Worm (Caenorhabditis elegans): ENCODE data around the gene clh-2.

clh-2 gene

DNA sequence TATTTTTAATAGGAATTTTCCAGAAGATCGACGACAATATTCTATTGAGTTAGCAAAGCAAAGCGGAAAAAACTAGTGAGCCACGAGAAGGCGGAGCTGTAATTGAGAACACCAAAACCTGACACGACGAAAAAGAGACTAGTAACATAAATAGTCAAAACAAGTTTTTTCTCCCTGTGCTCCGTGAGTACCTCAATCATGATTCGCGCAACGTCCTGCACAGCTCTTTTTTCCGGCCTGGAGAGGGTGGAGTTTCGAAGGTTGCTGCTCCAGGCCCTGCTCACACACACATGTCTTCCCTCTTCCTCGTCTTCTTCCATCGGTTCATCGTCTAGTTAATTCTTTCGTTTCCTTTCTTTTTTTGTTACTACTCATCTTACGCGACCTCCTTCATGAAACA, at the start of gene clh-2:
TSS of gene clh-2 (plus strand) at position 301 of the 400 bp plus-strand sequence.
- TF ChIP-seq ZK185.1 (tag; optimal IDR thresholded peaks at IDR 0.05; ENCODE audit: poor library complexity, severe bottlenecking) (no peak), sptf-2 (GFP tag; optimal IDR thresholded peaks at IDR 0.05) (no peak), Y53G8AR.9 (GFP tag; conservative IDR thresholded peaks at IDR 0.05) (0 out of 2 replicates have a peak, but pooled peaks have one; percentile 40), hrde-1 (tag; optimal IDR thresholded peaks at IDR 0.05; ENCODE audit: borderline replicate concordance) (no peak), tbx-9 (tag; optimal IDR thresholded peaks at IDR 0.05; ENCODE audit: borderline replicate concordance) (no peak), madf-8 (GFP tag; conservative IDR thresholded peaks at IDR 0.05) (no peak), unc-62 (GFP tag; optimal IDR thresholded peaks at IDR 0.05) (no peak), ets-4 (GFP tag; optimal IDR thresholded peaks at IDR 0.05) (no peak), ceh-79 (tag; optimal IDR thresholded peaks at IDR 0.05) (no peak)

DNA sequence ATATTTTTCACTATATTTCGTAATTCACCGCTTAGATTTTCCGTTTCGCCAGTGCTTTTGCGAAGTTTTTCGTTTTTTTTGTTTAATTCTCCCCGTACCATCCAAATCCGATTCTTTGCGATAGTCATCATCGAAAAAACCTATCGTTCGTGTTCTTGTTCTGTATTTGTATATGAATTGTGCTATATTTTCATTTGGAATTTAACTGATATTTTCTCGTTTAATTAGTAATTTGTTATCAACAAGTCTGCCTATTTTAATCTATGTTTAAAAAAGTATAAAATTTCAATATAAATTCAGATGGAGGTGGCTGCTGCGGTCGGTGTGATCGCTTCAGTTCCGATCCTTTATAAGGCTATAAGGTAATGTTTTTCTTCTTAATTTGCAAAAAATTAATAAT, 49.1 kb upstream of the clh-2 start, which contains the start of gene samp-1:
TSS of gene samp-1 (plus strand) at position 301 of the 400 bp plus-strand sequence.
- TF ChIP-seq snpc-1.3 (tag; optimal IDR thresholded peaks at IDR 0.05; ENCODE audit: insufficient read depth) (peak; percentile 9), athp-1 (tag; optimal IDR thresholded peaks at IDR 0.05) (no peak), F39B2.1 (GFP tag; IDR thresholded peaks at IDR 0.05) (no peak), madf-6 (GFP tag; IDR thresholded peaks at IDR 0.05) (peak; percentile 42; the same call in 1 of the 2 replicates)

DNA sequence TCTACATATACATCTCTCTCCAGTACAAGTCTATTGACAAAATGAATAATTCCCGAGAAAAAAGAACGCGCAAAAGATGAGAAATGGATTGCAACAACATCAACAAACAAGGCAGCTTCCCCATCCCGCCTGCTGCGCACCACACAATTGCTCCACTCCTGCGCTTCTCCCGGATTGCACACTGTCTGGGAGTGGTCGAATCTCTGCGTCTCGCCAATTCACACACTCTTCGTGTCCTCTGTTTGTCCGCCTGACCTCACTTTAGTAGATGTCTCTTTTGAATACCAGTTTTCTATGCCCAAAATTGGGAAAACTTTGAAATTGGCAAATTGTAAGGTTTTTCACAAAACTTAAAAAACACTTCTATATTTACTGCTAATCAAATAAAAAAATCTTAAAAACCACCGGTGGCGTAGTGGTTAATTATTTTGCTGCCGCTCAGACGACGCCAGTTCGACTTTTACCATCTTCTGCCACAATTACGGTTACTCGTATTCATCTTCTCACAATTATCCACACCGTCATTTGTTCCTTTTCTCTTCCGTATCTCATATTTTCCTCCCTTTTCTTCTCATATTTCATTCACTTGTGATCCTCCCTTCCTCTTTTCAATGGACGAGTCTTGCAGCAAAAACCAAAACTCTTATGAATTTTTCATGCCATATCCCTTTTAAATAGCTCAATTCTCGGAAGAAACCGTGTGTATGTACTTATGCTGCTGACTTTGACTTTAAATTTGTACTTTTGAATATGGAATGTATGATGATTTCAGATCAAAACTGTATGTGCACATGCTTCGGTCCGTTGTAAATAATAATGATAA, 45.9 kb upstream of the clh-2 start, which contains the start of gene rsf-1:
TSS of gene rsf-1 (plus strand) at position 773 of the 823 bp plus-strand sequence.
- TF ChIP-seq ztf-26 (tag; optimal IDR thresholded peaks at IDR 0.05) (no peak), Y67H2A.10 (GFP tag; conservative IDR thresholded peaks at IDR 0.05) (no peak), madf-10 (tag; optimal IDR thresholded peaks at IDR 0.05) (no peak), ztf-18 (tag; optimal IDR thresholded peaks at IDR 0.05) (no peak), hsf-1 (GFP tag; IDR thresholded peaks at IDR 0.05) (no peak), pbrm-1 (GFP tag; IDR thresholded peaks at IDR 0.05) (no peak), F39B2.1 (GFP tag; IDR thresholded peaks at IDR 0.05) (no peak), unc-62 (GFP tag; optimal IDR thresholded peaks at IDR 0.05) (no peak), snpc-3.4 (tag; optimal IDR thresholded peaks at IDR 0.05) (no peak), zim-3 (tag; optimal IDR thresholded peaks at IDR 0.05) (no peak), ceh-100 (GFP tag; IDR thresholded peaks at IDR 0.05) (no peak), lir-1 (GFP tag; conservative IDR thresholded peaks at IDR 0.05) (no peak), ceh-91 (GFP tag; IDR thresholded peaks at IDR 0.05) (no peak), F57C9.4 (tag; optimal IDR thresholded peaks at IDR 0.05) (no peak), zfh-2 (GFP tag; conservative IDR thresholded peaks at IDR 0.05) (peak; percentile 64), nfya-2 (GFP tag; IDR thresholded peaks at IDR 0.05) (no peak), F10E7.11 (tag; optimal IDR thresholded peaks at IDR 0.05) (no peak), ceh-58 (GFP tag; IDR thresholded peaks at IDR 0.05) (no peak), efl-1 (GFP tag; optimal IDR thresholded peaks at IDR 0.05) (no peak), F37B4.10 (GFP tag; IDR thresholded peaks at IDR 0.05) (no peak), D2030.7 (GFP tag; IDR thresholded peaks at IDR 0.05) (no peak), pha-4 (tag; optimal IDR thresholded peaks at IDR 0.05) (no peak), somi-1 (GFP tag; optimal IDR thresholded peaks at IDR 0.05) (no peak), aptf-2 (GFP tag; conservative IDR thresholded peaks at IDR 0.05) (no peak), ceh-79 (tag; optimal IDR thresholded peaks at IDR 0.05) (no peak), nfyb-1 (GFP tag; IDR thresholded peaks at IDR 0.05) (peak; percentile 24; the same call in 1 of the 2 replicates), athp-1 (tag; optimal IDR thresholded peaks at IDR 0.05) (no peak), lin-40 (tag; optimal IDR thresholded peaks at IDR 0.05) (no peak), hrde-1 (tag; optimal IDR thresholded peaks at IDR 0.05; ENCODE audit: borderline replicate concordance) (no peak), dox-1 (GFP tag; IDR thresholded peaks at IDR 0.05) (peak; percentile 37; the same call in 1 of the 2 replicates), madf-6 (GFP tag; IDR thresholded peaks at IDR 0.05) (peak; percentile 51), T26A5.8 (tag; optimal IDR thresholded peaks at IDR 0.05) (no peak), ceh-27 (GFP tag; optimal IDR thresholded peaks at IDR 0.05) (no peak), attf-6 (GFP tag; IDR thresholded peaks at IDR 0.05) (no peak), tlf-1 (GFP tag; optimal IDR thresholded peaks at IDR 0.05) (no peak), madf-3 (GFP tag; IDR thresholded peaks at IDR 0.05) (no peak)
